Worm (Caenorhabditis elegans) whole organism, dauer: Measurements from ENCODE around the gene T24C4.2.

Experiments used
- unc-62 ChIP-seq: sonication (generic microtip); optimal IDR thresholded peaks from 2 replicates; lab custom pipeline; 2017; ENCODE audit warnings: missing biosample characterization, missing genetic modification reagents, missing genetic modification characterization

The T24C4.2 gene

DNA sequence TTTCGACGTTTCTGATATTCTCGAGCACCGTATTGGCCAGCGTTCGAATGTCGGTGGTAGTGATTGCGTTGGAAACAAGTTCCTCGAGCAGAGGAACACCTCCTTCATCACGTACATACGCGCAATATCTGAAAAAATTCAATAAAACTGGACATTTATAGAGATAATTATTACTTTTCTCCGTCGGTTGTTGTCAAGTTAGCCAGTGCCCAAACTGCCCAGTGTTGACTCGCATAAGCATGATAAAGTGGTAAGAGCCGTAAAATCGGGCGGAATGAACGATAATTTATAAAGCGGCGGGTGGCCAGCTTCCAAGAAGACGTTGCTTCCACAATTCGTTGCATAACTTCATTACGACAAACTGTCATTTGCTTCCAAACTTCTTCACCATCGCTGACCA lies 13.8 kb upstream of the T24C4.2 start:
- no peak for TF ChIP-seq unc-62

- TF ChIP-seq unc-62: no peak
Measured at ce11 chrIII:881460-881859, 11.7 kb upstream of the T24C4.2 start.

ce11 chrIII:880840-881239 lies 11.1 kb upstream of the T24C4.2 start:
- no peak for TF ChIP-seq unc-62

DNA sequence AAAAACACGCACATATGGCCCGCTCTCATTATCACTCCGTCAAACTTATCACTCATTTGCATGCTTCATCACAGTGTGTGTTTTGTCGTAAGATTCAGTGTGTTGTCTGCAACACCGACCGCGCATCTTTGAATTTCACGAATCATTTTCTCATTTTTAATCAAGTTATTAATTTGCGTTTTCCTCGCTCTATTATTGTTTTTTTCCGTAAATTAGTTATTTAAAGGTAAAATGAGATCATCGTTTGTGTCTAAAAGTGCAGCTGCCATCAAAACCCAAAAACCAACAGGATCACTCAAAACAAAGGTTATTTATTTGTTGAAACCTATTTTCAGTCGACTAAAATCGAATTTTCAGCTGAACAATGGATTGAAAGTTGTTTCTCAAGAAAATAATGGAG lies 9.9 kb upstream of the T24C4.2 start, which contains the start of the genes T24C4.5 and ucr-2.3:
TSS of gene T24C4.5 (minus strand) at position 101 of the 400 bp plus-strand sequence.
TSS of gene ucr-2.3 (plus strand) at position 227 of the 400 bp plus-strand sequence.
- TF ChIP-seq unc-62: no peak

DNA sequence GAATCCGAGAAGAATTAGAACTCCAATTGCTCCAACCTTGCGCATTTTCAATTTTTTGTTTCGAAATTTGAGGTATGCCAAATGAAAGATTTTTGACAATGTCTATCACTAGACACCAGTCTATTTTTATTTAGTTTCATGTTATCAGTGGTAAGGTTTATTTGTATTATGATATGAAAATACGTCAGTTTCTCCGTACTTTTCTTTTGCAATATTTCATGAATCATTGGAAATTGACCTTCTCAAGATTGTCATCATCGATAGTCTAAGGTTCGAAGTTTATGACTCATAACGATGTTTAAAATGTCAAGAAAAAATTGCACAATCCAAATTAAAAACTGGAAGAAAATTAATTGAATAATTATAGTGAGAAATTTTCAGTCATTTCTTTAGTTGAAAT lies 3.7 kb upstream of the T24C4.2 start, which contains the start of gene clc-19:
TSS of gene clc-19 (minus strand) at position 135 of the 400 bp plus-strand sequence.
- TF ChIP-seq unc-62: no peak

DNA sequence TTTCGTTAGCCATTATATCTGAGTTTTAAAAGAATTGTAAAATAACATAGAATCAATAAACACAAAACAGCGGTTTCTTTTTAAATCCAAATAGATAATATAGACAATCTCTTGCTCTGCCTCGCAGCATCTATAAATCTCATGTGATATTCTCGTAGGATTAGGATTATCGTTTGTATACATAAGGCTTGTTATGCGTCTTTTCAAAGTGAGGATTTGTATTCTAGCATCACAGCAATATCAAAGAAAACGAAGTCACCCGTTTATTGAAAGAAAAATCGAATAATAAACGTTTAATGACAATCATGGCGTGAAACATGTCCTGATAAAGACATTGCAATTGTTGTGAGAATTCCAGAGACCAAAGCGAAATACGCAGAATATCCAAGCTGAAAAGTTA lies 2.6 kb upstream of the T24C4.2 start, which contains the start of the genes T24C4.3 and clc-20:
TSS of gene T24C4.3 (minus strand) at position 101 of the 400 bp plus-strand sequence.
TSS of gene clc-20 (plus strand) at position 211 of the 400 bp plus-strand sequence.
- no peak for TF ChIP-seq unc-62

- TF ChIP-seq unc-62: no peak
Measured at ce11 chrIII:870555-870954, 786 bp upstream of the T24C4.2 start.

DNA sequence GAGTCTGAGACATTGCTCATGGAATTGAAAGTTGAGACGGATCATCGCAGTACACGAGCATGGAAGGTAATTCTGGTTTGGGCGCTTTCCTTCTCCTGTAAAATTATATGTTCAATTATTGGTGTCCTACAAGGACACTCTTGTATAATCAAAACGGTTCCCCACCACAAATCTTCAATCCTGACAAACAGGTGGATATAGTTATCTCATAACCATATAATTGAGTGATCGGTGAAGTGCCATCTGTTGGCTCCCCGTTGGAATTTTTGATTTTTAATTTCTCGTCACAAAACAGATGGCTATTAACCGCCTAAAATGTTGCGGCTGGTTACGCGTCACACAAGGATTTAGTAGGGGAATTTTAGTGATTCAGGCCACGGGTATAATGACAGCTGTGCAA lies 903 bp downstream of the T24C4.2 start:
- TF ChIP-seq unc-62: no peak

- TF ChIP-seq unc-62: no peak
Measured at ce11 chrIII:861819-862356, 7.9 kb downstream of the T24C4.2 start, which contains the start of gene arx-4. Gene arx-4 (plus strand): TSS chrIII:862306.

DNA sequence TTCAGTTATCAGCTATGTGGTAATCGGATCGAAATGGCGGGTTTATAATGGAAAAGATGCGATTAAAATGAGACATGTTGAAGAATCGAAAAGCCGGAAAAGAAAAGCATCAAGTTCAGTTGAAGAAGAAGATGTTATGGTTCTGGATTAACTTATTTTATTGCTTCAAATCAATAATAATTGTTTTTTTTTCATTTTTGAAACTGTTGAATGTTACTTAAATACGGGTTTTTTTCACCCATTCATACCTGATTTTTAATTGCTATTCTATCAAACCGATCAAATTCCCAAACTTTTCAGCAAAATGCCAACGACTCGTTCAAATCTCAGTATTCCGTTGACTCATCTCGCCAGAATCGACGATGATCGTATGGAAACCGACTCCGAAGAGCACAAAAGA lies 9.9 kb downstream of the T24C4.2 start, which contains the start of gene exos-4.2:
TSS of gene exos-4.2 (plus strand) at position 301 of the 400 bp plus-strand sequence.
- no peak for TF ChIP-seq unc-62

- no peak for TF ChIP-seq unc-62
Measured at ce11 chrIII:856908-857307, 12.9 kb downstream of the T24C4.2 start.

ce11 chrIII:856260-856659 lies 13.5 kb downstream of the T24C4.2 start, which contains the start of gene K02F3.12:
Gene K02F3.12 (plus strand): TSS chrIII:856560.
- no peak for TF ChIP-seq unc-62

DNA sequence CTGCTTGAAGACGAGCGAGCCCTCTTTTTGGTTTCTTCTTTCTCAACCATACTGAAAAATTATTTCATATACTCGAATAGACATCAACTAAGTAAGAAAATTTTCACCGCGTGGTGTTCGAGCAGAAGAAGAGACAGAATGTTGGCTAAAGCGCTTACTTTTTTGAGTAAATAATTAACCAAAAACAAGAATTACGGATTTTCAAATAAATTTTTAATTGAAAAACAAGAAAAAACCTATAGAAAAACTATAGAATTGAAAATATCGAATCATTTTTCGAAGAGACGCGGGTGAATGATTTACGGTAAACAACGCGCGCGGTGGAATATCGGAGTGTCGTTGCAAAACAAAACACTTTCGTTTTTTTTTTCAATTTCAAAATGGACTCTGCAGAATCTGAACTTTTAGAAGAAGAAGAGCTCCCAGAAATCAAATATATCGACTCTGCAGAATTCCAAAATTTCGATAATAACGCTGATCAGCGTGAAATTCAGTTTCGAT lies 15.9 kb downstream of the T24C4.2 start, which contains the start of the genes rnp-5 and tag-51:
TSS of gene rnp-5 (minus strand) at position 51 of the 501 bp plus-strand sequence.
TSS of gene tag-51 (plus strand) at position 363 of the 501 bp plus-strand sequence.
- no peak for TF ChIP-seq unc-62

DNA sequence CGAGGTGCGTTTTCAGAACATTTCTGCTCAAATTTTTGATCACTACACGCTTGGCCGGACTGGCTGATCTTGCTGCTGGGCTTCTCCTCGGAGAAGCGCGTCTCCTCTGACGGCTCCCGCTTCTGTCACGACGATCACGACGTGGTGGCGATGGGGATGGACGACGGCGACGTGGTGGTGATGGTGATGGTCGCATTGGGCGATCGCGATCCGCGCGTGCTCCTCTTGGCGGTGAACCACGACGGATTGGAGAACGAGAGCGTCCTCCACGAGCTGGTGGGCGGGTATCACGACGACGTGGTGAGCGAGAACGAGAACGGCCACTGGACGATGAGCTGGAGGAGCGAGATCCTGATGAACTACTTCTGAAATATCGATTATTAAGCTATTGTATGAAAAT lies 16.4 kb downstream of the T24C4.2 start:
- no peak for TF ChIP-seq unc-62

ce11 chrIII:852296-852695 lies 17.5 kb downstream of the T24C4.2 start, which contains the start of gene moma-1:
Gene moma-1 (minus strand): TSS chrIII:852396.
- no peak for TF ChIP-seq unc-62

DNA sequence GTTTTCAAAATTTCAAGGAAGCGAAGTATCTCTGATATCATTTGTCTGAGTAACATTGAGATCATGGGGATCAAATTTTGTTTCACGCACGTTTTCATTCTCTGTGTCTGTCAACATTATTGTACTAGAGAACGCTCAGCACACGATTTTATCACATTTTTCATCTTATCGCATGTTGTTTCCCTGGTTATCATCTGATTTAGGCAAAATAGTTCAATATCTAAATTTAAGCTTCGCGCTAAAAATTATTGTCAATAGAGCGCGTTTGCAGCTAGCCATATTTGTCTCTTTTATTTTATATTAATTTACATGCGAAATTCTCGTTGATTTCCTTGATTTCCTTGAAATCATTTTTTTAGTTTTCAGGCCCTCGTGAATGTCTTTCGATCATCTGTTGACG lies 24.3 kb downstream of the T24C4.2 start, which contains the start of gene K02F3.2:
TSS of gene K02F3.2 (plus strand) at position 357 of the 400 bp plus-strand sequence.
- no peak for TF ChIP-seq unc-62

DNA sequence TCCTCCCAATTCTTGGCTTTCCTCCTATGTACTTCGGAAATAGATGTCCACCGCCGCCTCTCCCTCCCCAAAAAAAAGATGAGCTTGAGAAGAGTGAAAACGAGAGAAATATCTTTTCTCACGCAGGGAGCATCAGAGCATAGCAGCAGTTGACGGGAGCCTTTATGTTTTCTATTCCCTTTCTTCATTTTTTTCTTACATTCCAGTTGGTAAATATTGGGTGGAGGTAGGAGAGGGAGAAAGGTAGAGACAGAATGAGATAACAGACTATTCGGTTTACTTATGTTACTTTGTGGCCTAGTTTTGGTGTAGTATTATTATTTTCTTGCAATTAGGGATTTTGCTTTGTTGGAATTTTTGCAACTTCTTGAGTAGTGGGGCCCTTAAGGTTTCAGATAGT lies 25.2 kb downstream of the T24C4.2 start:
- TF ChIP-seq unc-62: no peak

ce11 chrIII:843999-844398 lies 25.8 kb downstream of the T24C4.2 start:
- TF ChIP-seq unc-62: no peak
